Fruit fly (Drosophila melanogaster): ENCODE data around the gene Prm.

dm6 chr3L:8767876-8768275 is 22.8 kb upstream of the Prm start:
- TF ChIP-seq psq (optimal IDR thresholded peaks at IDR 0.05), result no peak
- TF ChIP-seq Sin3A (optimal IDR thresholded peaks at IDR 0.05), result no peak
- no peak for TF ChIP-seq insv (optimal IDR thresholded peaks at IDR 0.05)

All from Kc167 (cell line).